Fruit fly (Drosophila melanogaster) whole organism, embryonic: ENCODE measurements around the gene Rassf.

Experiments used
- Ada2b ChIP-seq: fragments of 200-800 bp; sonication (Bioruptor generic); IDR thresholded peaks from 2 replicates; pipeline ENCODE4 v1.3.6; 2022; ENCODE audit warnings: missing biosample characterization, missing genetic modification characterization
- B-H2 ChIP-seq: fragments of 200-800 bp; sonication (Bioruptor generic); optimal IDR thresholded peaks from 2 replicates; lab custom pipeline; 2018; ENCODE audit warnings: missing biosample characterization, mild to moderate bottlenecking, missing genetic modification characterization
- CG10321 ChIP-seq: fragments of 200-800 bp; sonication (Bioruptor generic); IDR thresholded peaks from 2 replicates; pipeline ENCODE4 v1.3.6; 2022; ENCODE audit warnings: missing biosample characterization, missing genetic modification characterization
- CG10431 ChIP-seq: fragments of 200-800 bp; sonication (Bioruptor generic); optimal IDR thresholded peaks from 3 replicates; lab custom pipeline; 2018; ENCODE audit warnings: missing biosample characterization, mild to moderate bottlenecking, missing genetic modification characterization
- CG11085 ChIP-seq: fragments of 200-800 bp; sonication (Bioruptor generic); IDR thresholded peaks from 2 replicates; pipeline ENCODE4 v1.3.6; 2022; ENCODE audit warnings: missing biosample characterization, missing genetic modification characterization
- CG15514 ChIP-seq: fragments of 200-800 bp; sonication (Bioruptor generic); optimal IDR thresholded peaks from 3 replicates; lab custom pipeline; 2017; ENCODE audit warnings: missing biosample characterization, missing genetic modification characterization, mild to moderate bottlenecking, moderate library complexity, missing genetic modification reagents
- CG1603 ChIP-seq: fragments of 200-800 bp; sonication (Bioruptor generic); optimal IDR thresholded peaks from 2 replicates; lab custom pipeline; 2019; ENCODE audit warnings: missing biosample characterization, mild to moderate bottlenecking, missing genetic modification characterization, moderate library complexity
- CG16815 ChIP-seq: fragments of 200-800 bp; sonication (Bioruptor generic); optimal IDR thresholded peaks from 3 replicates; lab custom pipeline; 2017; ENCODE audit warnings: missing biosample characterization, mild to moderate bottlenecking, missing genetic modification characterization
- CG2129 ChIP-seq: fragments of 200-800 bp; sonication (Bioruptor generic); IDR thresholded peaks from 2 replicates; pipeline ENCODE4 v1.3.6; 2022; ENCODE audit warnings: missing biosample characterization, missing genetic modification characterization; ENCODE audit not compliant: partially characterized antibody
- CG2678 ChIP-seq: fragments of 200-800 bp; sonication (Bioruptor generic); optimal IDR thresholded peaks from 3 replicates; lab custom pipeline; 2019; ENCODE audit warnings: missing biosample characterization, mild to moderate bottlenecking, missing genetic modification characterization, moderate library complexity
- CG30431 ChIP-seq: fragments of 200-800 bp; sonication (Bioruptor generic); optimal IDR thresholded peaks from 2 replicates; lab custom pipeline; 2017; ENCODE audit warnings: missing biosample characterization, missing genetic modification characterization
- CG32772 ChIP-seq: fragments of 200-800 bp; sonication (Bioruptor generic); IDR thresholded peaks from 2 replicates; pipeline ENCODE4 v1.3.6; 2022; ENCODE audit warnings: missing biosample characterization, missing genetic modification characterization
- CG33557 ChIP-seq: fragments of 200-800 bp; sonication (Bioruptor generic); optimal IDR thresholded peaks from 2 replicates; lab custom pipeline; 2019; ENCODE audit warnings: missing biosample characterization, mild to moderate bottlenecking, missing genetic modification characterization, moderate library complexity
- CG34376 ChIP-seq: fragments of 200-800 bp; sonication (Bioruptor generic); optimal IDR thresholded peaks from 2 replicates; lab custom pipeline; 2018; ENCODE audit warnings: missing biosample characterization, mild to moderate bottlenecking, missing genetic modification characterization
- CG4282 ChIP-seq: fragments of 200-800 bp; sonication (Bioruptor generic); optimal IDR thresholded peaks from 2 replicates; lab custom pipeline; 2016; ENCODE audit warnings: missing biosample characterization, missing genetic modification characterization
- CG5180 ChIP-seq: fragments of 200-800 bp; sonication (Bioruptor generic); optimal IDR thresholded peaks from 3 replicates; lab custom pipeline; 2017; ENCODE audit warnings: missing biosample characterization, missing genetic modification characterization, mild to moderate bottlenecking, moderate library complexity, missing genetic modification reagents
- CG6765 ChIP-seq: fragments of 200-800 bp; sonication (Bioruptor generic); optimal IDR thresholded peaks from 3 replicates; lab custom pipeline; 2017; ENCODE audit warnings: missing biosample characterization, mild to moderate bottlenecking, missing genetic modification characterization
- CG7839 ChIP-seq: fragments of 200-800 bp; sonication (Bioruptor generic); optimal IDR thresholded peaks from 3 replicates; lab custom pipeline; 2018; ENCODE audit warnings: missing biosample characterization, mild to moderate bottlenecking, missing genetic modification characterization, moderate library complexity
- CG8944 ChIP-seq: fragments of 200-800 bp; sonication (Bioruptor generic); optimal IDR thresholded peaks from 3 replicates; lab custom pipeline; 2016; ENCODE audit warnings: missing biosample characterization, missing genetic modification characterization
- CG9215 ChIP-seq: fragments of 200-800 bp; sonication (Bioruptor generic); IDR thresholded peaks from 2 replicates; pipeline ENCODE4 v1.3.6; 2022; ENCODE audit warnings: missing biosample characterization, missing genetic modification characterization
- Camta ChIP-seq: fragments of 200-800 bp; sonication (Bioruptor generic); optimal IDR thresholded peaks from 2 replicates; lab custom pipeline; 2016; ENCODE audit warnings: missing biosample characterization, missing genetic modification characterization
- CrebB ChIP-seq: fragments of 200-800 bp; sonication (Bioruptor generic); optimal IDR thresholded peaks from 3 replicates; lab custom pipeline; 2018; ENCODE audit warnings: missing biosample characterization, mild to moderate bottlenecking, missing genetic modification characterization
- ERR ChIP-seq: fragments of 200-800 bp; sonication (Bioruptor generic); optimal IDR thresholded peaks from 2 replicates; lab custom pipeline; 2016; ENCODE audit warnings: missing biosample characterization, missing genetic modification characterization
- HHEX ChIP-seq: fragments of 200-800 bp; sonication (Bioruptor generic); optimal IDR thresholded peaks from 3 replicates; lab custom pipeline; 2017; ENCODE audit warnings: missing biosample characterization, mild to moderate bottlenecking, missing genetic modification characterization, missing genetic modification reagents
- Hey ChIP-seq: fragments of 200-800 bp; sonication (Bioruptor generic); optimal IDR thresholded peaks from 3 replicates; lab custom pipeline; 2018; ENCODE audit warnings: missing biosample characterization, mild to moderate bottlenecking, missing genetic modification characterization
- Hr51 ChIP-seq, 2 experiments: fragments of 200-800 bp; sonication (Bioruptor generic); optimal IDR thresholded peaks; 2 replicates in 1 of 2; 3 replicates in 1 of 2; lab custom pipeline; 2016 to 2018; ENCODE audit warnings: missing biosample characterization in 2 of 2, missing genetic modification characterization in 2 of 2, mild to moderate bottlenecking in 1 of 2, moderate library complexity in 1 of 2
- Hr78 ChIP-seq, 2 experiments: fragments of 200-800 bp in 1 of 2; fragments of >200 bp in 1 of 2; sonication (Bioruptor generic) in 1 of 2; optimal IDR thresholded peaks; 2 replicates each; lab custom pipeline; 2017 to 2019; ENCODE audit warnings: missing biosample characterization in 2 of 2, missing genetic modification characterization in 2 of 2, mild to moderate bottlenecking in 1 of 2, moderate library complexity in 1 of 2
- MTF-1 ChIP-seq: fragments of 200-800 bp; sonication (Bioruptor generic); optimal IDR thresholded peaks from 2 replicates; lab custom pipeline; 2018; ENCODE audit warnings: missing biosample characterization, mild to moderate bottlenecking, missing genetic modification characterization, borderline replicate concordance
- Med ChIP-seq: fragments of 200-800 bp; sonication (Bioruptor generic); peaks from one replicate; lab custom pipeline; 2016; ENCODE audit warnings: missing biosample characterization, missing genetic modification characterization, mild to moderate bottlenecking, inconsistent platforms, moderate library complexity
- Nf-YA ChIP-seq: fragments of 200-800 bp; sonication (Bioruptor generic); IDR thresholded peaks from 2 replicates; pipeline ENCODE4 v1.3.6; 2022; ENCODE audit warnings: missing biosample characterization, missing genetic modification characterization
- Pdp1 ChIP-seq, 2 experiments: fragments of 200-800 bp; sonication (Bioruptor generic); optimal IDR thresholded peaks; 3 replicates each; lab custom pipeline; 2016; ENCODE audit warnings: missing biosample characterization in 2 of 2, missing genetic modification characterization in 2 of 2, mild to moderate bottlenecking in 1 of 2, moderate library complexity in 1 of 2
- Vsx1 ChIP-seq: fragments of 200-800 bp; sonication (Bioruptor generic); optimal IDR thresholded peaks from 2 replicates; lab custom pipeline; 2017; ENCODE audit warnings: missing biosample characterization, mild to moderate bottlenecking, missing genetic modification characterization, missing genetic modification reagents
- ab ChIP-seq: fragments of 200-800 bp; sonication (Bioruptor generic); optimal IDR thresholded peaks from 2 replicates; lab custom pipeline; 2016; ENCODE audit warnings: missing biosample characterization, missing genetic modification characterization
- amos ChIP-seq: fragments of 200-800 bp; sonication (Bioruptor generic); IDR thresholded peaks from 2 replicates; pipeline ENCODE4 v1.3.6; 2022; ENCODE audit warnings: missing biosample characterization, missing genetic modification characterization; ENCODE audit not compliant: partially characterized antibody
- bbx ChIP-seq: fragments of 200-800 bp; sonication (Bioruptor generic); IDR thresholded peaks from 2 replicates; pipeline ENCODE4 v1.3.6; 2022; ENCODE audit warnings: missing biosample characterization, missing genetic modification characterization; ENCODE audit not compliant: partially characterized antibody
- crp ChIP-seq, 2 experiments: fragments of 200-800 bp; sonication (Bioruptor generic); optimal IDR thresholded peaks; 2 replicates in 1 of 2; 3 replicates in 1 of 2; lab custom pipeline; 2017; ENCODE audit warnings: missing biosample characterization in 2 of 2, missing genetic modification characterization in 2 of 2, mild to moderate bottlenecking in 1 of 2, moderate library complexity in 1 of 2
- exex ChIP-seq: fragments of 200-800 bp; sonication (Bioruptor generic); optimal IDR thresholded peaks from 4 replicates; lab custom pipeline; 2018; ENCODE audit warnings: missing biosample characterization, mild to moderate bottlenecking, missing genetic modification characterization, moderate library complexity
- gro ChIP-seq: fragments of 200-800 bp; sonication (Bioruptor generic); optimal IDR thresholded peaks from 2 replicates; lab custom pipeline; 2016; ENCODE audit warnings: missing biosample characterization, missing genetic modification characterization
- ham ChIP-seq: fragments of 200-800 bp; sonication (Bioruptor generic); IDR thresholded peaks from 2 replicates; pipeline ENCODE4 v1.3.6; 2022; ENCODE audit warnings: missing biosample characterization, missing genetic modification characterization
- hbn ChIP-seq: fragments of 200-800 bp; sonication (Bioruptor generic); IDR thresholded peaks from 2 replicates; pipeline ENCODE4 v1.3.6; 2022; ENCODE audit warnings: missing biosample characterization, missing genetic modification characterization; ENCODE audit not compliant: partially characterized antibody
- ken ChIP-seq: fragments of 200-800 bp; sonication (Bioruptor generic); IDR thresholded peaks from 3 replicates; pipeline ENCODE4 v1.3.6; 2022; ENCODE audit warnings: missing biosample characterization, missing genetic modification characterization
- p53 ChIP-seq: fragments of 200-800 bp; sonication (Bioruptor generic); optimal IDR thresholded peaks from 2 replicates; lab custom pipeline; 2016; ENCODE audit warnings: missing biosample characterization, missing genetic modification characterization
- repo ChIP-seq: fragments of 200-800 bp; sonication (Bioruptor generic); optimal IDR thresholded peaks from 2 replicates; lab custom pipeline; 2016; ENCODE audit warnings: missing biosample characterization, missing genetic modification characterization
- ro ChIP-seq: fragments of 200-800 bp; sonication (Bioruptor generic); IDR thresholded peaks from 2 replicates; pipeline ENCODE4 v1.3.6; 2022; ENCODE audit warnings: missing biosample characterization, missing genetic modification characterization
- schlank ChIP-seq: fragments of 200-800 bp; sonication (Bioruptor generic); optimal IDR thresholded peaks from 2 replicates; lab custom pipeline; 2018; ENCODE audit warnings: missing biosample characterization, mild to moderate bottlenecking, missing genetic modification characterization
- so ChIP-seq: fragments of 200-800 bp; sonication (Bioruptor generic); IDR thresholded peaks from 3 replicates; pipeline ENCODE4 v1.3.6; 2022; ENCODE audit warnings: missing biosample characterization, missing genetic modification characterization
- tna ChIP-seq: fragments of 200-800 bp; sonication (Bioruptor generic); IDR thresholded peaks from 2 replicates; pipeline ENCODE4 v1.3.6; 2022; ENCODE audit warnings: missing biosample characterization, missing genetic modification characterization; ENCODE audit not compliant: partially characterized antibody
- vfl ChIP-seq: fragments of 200-800 bp; sonication (Bioruptor generic); optimal IDR thresholded peaks from 2 replicates; lab custom pipeline; 2016; ENCODE audit warnings: missing biosample characterization, missing genetic modification characterization
- z ChIP-seq: fragments of 200-800 bp; sonication (Bioruptor generic); IDR thresholded peaks from 3 replicates; pipeline ENCODE4 v1.3.6; 2022; ENCODE audit warnings: missing biosample characterization, missing genetic modification characterization

Rassf gene

dm6 chr3R:23138992-23139633, 21.4 kb upstream of the Rassf start (continued):
- no peak for TF ChIP-seq CG11085
- TF ChIP-seq crp (GFP tag; optimal IDR thresholded peaks at IDR 0.05; lab: Kevin White, UChicago), result no peak
- no peak for TF ChIP-seq CG33557 (GFP tag; lab: Kevin White, UChicago)
- TF ChIP-seq Hey, result peak; percentile 80
- peak; percentile 25 for TF ChIP-seq CG15514 (GFP tag; lab: Kevin White, UChicago)
- TF ChIP-seq Pdp1 (GFP tag; optimal IDR thresholded peaks at IDR 0.05; lab: Kevin White, UChicago), result peak in 1 of 2 experiments; percentile 6
- peak; percentile 9 for TF ChIP-seq CrebB (tag; lab: Kevin White, UChicago)
- TF ChIP-seq CG30431, result no peak
- TF ChIP-seq CG32772 (GFP tag; lab: Robert Waterston, UW), result no peak
- TF ChIP-seq CG9215 (GFP tag; lab: Robert Waterston, UW), result no peak
- TF ChIP-seq Ada2b, result no peak
- TF ChIP-seq CG2678 (tag; lab: Kevin White, UChicago), result peak; percentile 53
- TF ChIP-seq CG34376, result peak; percentile 81
- no peak for TF ChIP-seq so (GFP tag; lab: Robert Waterston, UW)
- TF ChIP-seq vfl (GFP tag; lab: Kevin White, UChicago), result no peak
- TF ChIP-seq exex (tag; lab: Kevin White, UChicago), result peak; percentile 98
- TF ChIP-seq ERR, result no peak
- TF ChIP-seq ham (GFP tag; lab: Robert Waterston, UW), result no peak
- no peak for TF ChIP-seq CG10431 (GFP tag; lab: Kevin White, UChicago)
- TF ChIP-seq hbn (GFP tag; lab: Robert Waterston, UW), result no peak
- no peak for TF ChIP-seq CG6765 (GFP tag; lab: Kevin White, UChicago)
- TF ChIP-seq CG4282 (GFP tag; lab: Kevin White, UChicago), result no peak
- TF ChIP-seq CG7839 (tag; lab: Kevin White, UChicago), result peak; percentile 10
- TF ChIP-seq ken (GFP tag; lab: Robert Waterston, UW), result no peak
- no peak for TF ChIP-seq tna (GFP tag; lab: Robert Waterston, UW)
- TF ChIP-seq CG16815 (GFP tag; lab: Kevin White, UChicago), result no peak
- TF ChIP-seq HHEX (GFP tag; lab: Kevin White, UChicago), result peak; percentile 17
- TF ChIP-seq repo (GFP tag; lab: Kevin White, UChicago), result no peak
- no peak for TF ChIP-seq ab
- TF ChIP-seq Camta, result no peak
- TF ChIP-seq z (GFP tag; lab: Robert Waterston, UW), result no peak
- TF ChIP-seq amos (GFP tag; lab: Robert Waterston, UW), result no peak
- peak; percentile 83 for TF ChIP-seq Vsx1 (GFP tag; lab: Kevin White, UChicago)
- TF ChIP-seq CG5180 (GFP tag; lab: Kevin White, UChicago), result no peak
- no peak for TF ChIP-seq Hr78 (GFP tag; optimal IDR thresholded peaks at IDR 0.05; lab: Kevin White, UChicago)
- TF ChIP-seq CG2129, result no peak
- peak; percentile 24 for TF ChIP-seq Med (GFP tag; lab: Kevin White, UChicago)
- TF ChIP-seq CG1603 (tag; lab: Kevin White, UChicago), result no peak
- no peak for TF ChIP-seq bbx (GFP tag; lab: Robert Waterston, UW)
- no peak for TF ChIP-seq Nf-YA (GFP tag; lab: Robert Waterston, UW)
- no peak for TF ChIP-seq p53
- peak; percentile 11 for TF ChIP-seq B-H2 (GFP tag; lab: Kevin White, UChicago)
- TF ChIP-seq gro (GFP tag; lab: Kevin White, UChicago), result no peak
- no peak for TF ChIP-seq ro
- TF ChIP-seq Hr51 (GFP tag; optimal IDR thresholded peaks at IDR 0.05; lab: Kevin White, UChicago), result no peak
- TF ChIP-seq schlank (tag; lab: Kevin White, UChicago), result no peak
- TF ChIP-seq CG8944, result no peak
- no peak for TF ChIP-seq CG10321
- TF ChIP-seq MTF-1 (GFP tag; lab: Kevin White, UChicago), result no peak
